Worm (Caenorhabditis elegans) whole organism, L4 larva: ENCODE data around the gene F01F1.11.

ENCODE experiments used
- T20F7.1 ChIP-seq: fragments of 200-800 bp; sonication (Bioruptor generic); optimal IDR thresholded peaks from 2 replicates; lab custom pipeline; 2018; ENCODE audit warnings: mild to moderate bottlenecking, missing genetic modification characterization, missing compliant biosample characterization
- egl-27 ChIP-seq: sonication (generic microtip); optimal IDR thresholded peaks from 3 replicates; lab custom pipeline; 2017; ENCODE audit warnings: missing biosample characterization, missing genetic modification reagents, missing genetic modification characterization
- fos-1 ChIP-seq: fragments of 150-350 bp; optimal IDR thresholded peaks from 2 replicates; lab custom pipeline; 2014; ENCODE audit warnings: missing biosample characterization, missing genetic modification characterization
- gei-8 ChIP-seq: fragments of 200-800 bp; sonication (Bioruptor generic); optimal IDR thresholded peaks from 2 replicates; lab custom pipeline; 2018; ENCODE audit warnings: mild to moderate bottlenecking, missing genetic modification characterization, missing compliant biosample characterization
- mdl-1 ChIP-seq, 2 experiments: fragments of 150-350 bp in 1 of 2; sonication (generic microtip) in 1 of 2; optimal IDR thresholded peaks; 2 replicates each; lab custom pipeline; 2014 to 2017; ENCODE audit warnings: missing biosample characterization in 2 of 2, missing genetic modification characterization in 2 of 2
- nhr-77 ChIP-seq: fragments of 150-350 bp; optimal IDR thresholded peaks from 2 replicates; lab custom pipeline; 2014; ENCODE audit warnings: missing biosample characterization, missing genetic modification characterization
- pha-4 ChIP-seq, 2 experiments: fragments of 150-350 bp in 1 of 2; fragments of 200-800 bp in 1 of 2; sonication (Bioruptor generic) in 1 of 2; IDR thresholded peaks in 1 of 2; optimal IDR thresholded peaks in 1 of 2; 2 replicates each; pipeline versions ENCODE4 v1.3.6 to Lab custom; 2014 to 2022; ENCODE audit warnings: missing genetic modification characterization in 2 of 2, missing genetic modification reagents in 2 of 2, missing biosample characterization in 1 of 2, missing compliant biosample characterization in 1 of 2
- pqm-1 ChIP-seq: sonication (generic microtip); optimal IDR thresholded peaks from 2 replicates; lab custom pipeline; 2017; ENCODE audit warnings: missing biosample characterization, missing genetic modification characterization
- tra-1 ChIP-seq: fragments of 200-800 bp; sonication (Bioruptor generic); IDR thresholded peaks from 2 replicates; pipeline ENCODE4 v1.3.6; 2022; ENCODE audit warnings: missing genetic modification reagents, missing genetic modification characterization, missing compliant biosample characterization

ce11 chrIII:5882823-5883222 is 11.1 kb upstream of the F01F1.11 start, which contains the start of gene F01F1.14:
- TF ChIP-seq fos-1 (tag; lab: Kevin White, UChicago) (no peak), gei-8 (GFP tag; lab: Kevin White, UChicago) (no peak), mdl-1 (tag; optimal IDR thresholded peaks at IDR 0.05; lab: Kevin White, UChicago) (no peak), nhr-77 (tag; lab: Kevin White, UChicago) (no peak), pqm-1 (no peak), tra-1 (GFP tag; lab: Robert Waterston, UW) (no peak), pha-4 (GFP tag; IDR thresholded peaks at IDR 0.05; lab: Robert Waterston, UW) (no peak), pha-4 (tag; optimal IDR thresholded peaks at IDR 0.05; lab: Kevin White, UChicago) (no peak), egl-27 (no peak), T20F7.1 (no peak)
